Fruit fly (Drosophila melanogaster): ENCODE measurements around the gene Wdr82.

Gene Wdr82

DNA sequence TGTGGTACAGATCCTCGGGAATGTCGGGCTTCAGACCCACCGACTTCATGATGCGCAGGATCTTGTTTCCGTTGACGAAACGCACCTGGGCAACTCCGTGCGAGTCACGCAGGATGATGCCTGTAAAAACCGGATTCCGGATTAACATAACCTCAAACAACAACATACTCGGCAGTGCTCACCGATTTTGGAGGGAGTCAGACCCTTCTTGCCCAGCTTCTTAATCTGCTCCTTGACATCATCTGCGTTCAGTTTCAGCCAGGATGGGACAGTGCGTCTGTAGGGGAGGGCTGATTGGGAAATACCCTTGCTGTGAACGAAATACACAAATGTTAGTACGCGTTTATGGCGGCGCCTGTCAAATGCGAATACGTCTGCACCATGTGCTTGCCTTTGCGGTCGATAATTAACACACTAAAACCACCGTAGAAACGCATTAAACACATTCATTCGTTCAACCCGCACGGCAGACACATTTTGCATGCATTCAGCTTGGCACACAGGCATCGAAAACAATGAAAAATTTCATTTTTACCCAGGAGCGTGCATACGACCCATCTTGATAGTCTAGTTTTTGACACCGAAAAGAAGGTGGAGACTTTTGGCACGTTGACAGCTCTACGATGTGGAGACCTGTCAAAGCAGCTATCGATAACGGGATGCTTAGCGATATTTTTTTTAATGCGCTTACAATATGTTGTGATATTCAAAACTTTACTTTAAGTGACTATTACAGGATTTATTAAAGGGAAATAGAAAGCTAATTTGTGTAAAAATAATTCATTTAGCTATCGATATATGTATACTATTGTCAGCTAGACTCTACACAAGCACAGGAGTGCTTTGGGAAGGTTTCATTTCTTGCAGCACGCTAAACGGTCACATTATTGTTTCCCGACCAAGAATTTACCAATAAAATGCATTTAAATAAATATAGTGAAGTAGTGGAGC lies 10.0 kb upstream of the Wdr82 start, which contains the start of the genes RpS13 and CSN8 (continued):
- TF ChIP-seq Gsc (GFP tag; IDR thresholded peaks at IDR 0.05) (no peak), CG18599 (GFP tag; optimal IDR thresholded peaks at IDR 0.05) (peak; percentile 20), sr (GFP tag; IDR thresholded peaks at IDR 0.05) (no peak), CG8388 (GFP tag; optimal IDR thresholded peaks at IDR 0.05) (peak; percentile 7), gfzf (GFP tag; optimal IDR thresholded peaks at IDR 0.05) (peak; percentile 85), tap (tag; optimal IDR thresholded peaks at IDR 0.05) (peak; percentile 11), CG34224 (GFP tag; IDR thresholded peaks at IDR 0.05; ENCODE audit: partially characterized antibody) (peak; percentile 93), hkb (optimal IDR thresholded peaks at IDR 0.05) (no peak), hkb (GFP tag; IDR thresholded peaks at IDR 0.05) (0 out of 2 replicates have a peak, but pooled peaks have one; percentile 12), CG10979 (tag; optimal IDR thresholded peaks at IDR 0.05) (peak; percentile 20), CG7357 (GFP tag; IDR thresholded peaks at IDR 0.05) (0 out of 3 replicates have a peak, but pooled peaks have one; percentile 11), twi (tag; optimal IDR thresholded peaks at IDR 0.05) (peak; percentile 35), CG6791 (GFP tag; IDR thresholded peaks at IDR 0.05; ENCODE audit: partially characterized antibody) (peak; percentile 86), ewg (GFP tag; optimal IDR thresholded peaks at IDR 0.05) (no peak), CG7963 (GFP tag; IDR thresholded peaks at IDR 0.05; ENCODE audit: partially characterized antibody) (peak; percentile 85), insv (GFP tag; optimal IDR thresholded peaks at IDR 0.05) (peak in 1 of 2 experiments; percentile 40), CG9727 (GFP tag; optimal IDR thresholded peaks at IDR 0.05) (peak; percentile 31), CoRest (tag; optimal IDR thresholded peaks at IDR 0.05) (peak; percentile 17), peb (GFP tag; IDR thresholded peaks at IDR 0.05) (no peak), CG2116 (GFP tag; optimal IDR thresholded peaks at IDR 0.05) (peak; percentile 98), sqz (GFP tag; optimal IDR thresholded peaks at IDR 0.05) (peak; percentile 28), Doc3 (GFP tag; IDR thresholded peaks at IDR 0.05; ENCODE audit: partially characterized antibody) (peak; percentile 93), CG32772 (GFP tag; IDR thresholded peaks at IDR 0.05) (no peak), Nf-YC (tag; optimal IDR thresholded peaks at IDR 0.05) (peak; percentile 60), tin (GFP tag; optimal IDR thresholded peaks at IDR 0.05) (no peak), CG10654 (GFP tag; optimal IDR thresholded peaks at IDR 0.05) (no peak), CG6654 (GFP tag; optimal IDR thresholded peaks at IDR 0.05) (no peak), CG11247 (GFP tag; IDR thresholded peaks at IDR 0.05) (no peak), trem (tag; optimal IDR thresholded peaks at IDR 0.05) (peak; percentile 87), CG7839 (tag; optimal IDR thresholded peaks at IDR 0.05) (peak; percentile 10), Dref (GFP tag; IDR thresholded peaks at IDR 0.05) (peak; percentile 75), maf-S (GFP tag; optimal IDR thresholded peaks at IDR 0.05) (peak; percentile 22), CG11504 (tag; optimal IDR thresholded peaks at IDR 0.05) (peak; percentile 44), sug (tag; optimal IDR thresholded peaks at IDR 0.05) (peak; percentile 55), CG3847 (GFP tag; IDR thresholded peaks at IDR 0.05) (0 out of 2 replicates have a peak, but pooled peaks have one; percentile 7), CG42726 (GFP tag; IDR thresholded peaks at IDR 0.05; ENCODE audit: partially characterized antibody) (peak; percentile 80), CG30020 (tag; optimal IDR thresholded peaks at IDR 0.05) (peak; percentile 64), eyg (GFP tag; optimal IDR thresholded peaks at IDR 0.05) (no peak), bab2 (GFP tag; optimal IDR thresholded peaks at IDR 0.05) (no peak), CG31365 (tag; optimal IDR thresholded peaks at IDR 0.05) (peak; percentile 23), YL-1 (GFP tag; optimal IDR thresholded peaks at IDR 0.05) (peak; percentile 92), eve (GFP tag; optimal IDR thresholded peaks at IDR 0.05) (peak in 1 of 2 experiments; percentile 69), zen (tag; optimal IDR thresholded peaks at IDR 0.05) (peak; percentile 36), CG32767 (GFP tag; IDR thresholded peaks at IDR 0.05) (0 out of 2 replicates have a peak, but pooled peaks have one; percentile 17), nerfin-1 (tag; optimal IDR thresholded peaks at IDR 0.05) (peak; percentile 39), CG16813 (GFP tag; IDR thresholded peaks at IDR 0.05; ENCODE audit: partially characterized antibody) (peak; percentile 95), CG13296 (GFP tag; optimal IDR thresholded peaks at IDR 0.05) (peak; percentile 38)

All from whole organism, embryonic.